Worm (Caenorhabditis elegans) whole organism, L4 larva: ENCODE data around the gene sfxn-1.2.

Source experiments
- F49E8.2 ChIP-seq: sonication (generic microtip); optimal IDR thresholded peaks from 2 replicates; lab custom pipeline; 2016; ENCODE audit warnings: missing compliant biosample characterization, mild to moderate bottlenecking, missing genetic modification characterization, borderline replicate concordance
- T20F7.1 ChIP-seq: fragments of 200-800 bp; sonication (Bioruptor generic); optimal IDR thresholded peaks from 2 replicates; lab custom pipeline; 2018; ENCODE audit warnings: mild to moderate bottlenecking, missing genetic modification characterization, missing compliant biosample characterization
- ZK337.2 ChIP-seq: fragments of 200-800 bp; sonication (Bioruptor generic); IDR thresholded peaks from 2 replicates; pipeline ENCODE4 v1.3.6; 2022; ENCODE audit warnings: missing genetic modification reagents, missing genetic modification characterization, missing compliant biosample characterization
- ZK546.5 ChIP-seq, 2 experiments: sonication (generic microtip); optimal IDR thresholded peaks; 2 replicates each; lab custom pipeline; 2017; ENCODE audit warnings: missing biosample characterization in 2 of 2, missing genetic modification characterization in 2 of 2
- ama-1 ChIP-seq: fragments of 150-350 bp; optimal IDR thresholded peaks from 2 replicates; lab custom pipeline; 2014; ENCODE audit warnings: inconsistent platforms, mixed read lengths
- attf-4 ChIP-seq: sonication (generic microtip); optimal IDR thresholded peaks from 3 replicates; lab custom pipeline; 2017; ENCODE audit warnings: missing biosample characterization, missing genetic modification characterization
- ceh-82 ChIP-seq: sonication (generic microtip); optimal IDR thresholded peaks from 2 replicates; lab custom pipeline; 2017; ENCODE audit warnings: missing biosample characterization, missing genetic modification characterization
- duxl-1 ChIP-seq: sonication (generic microtip); optimal IDR thresholded peaks from 2 replicates; lab custom pipeline; 2016; ENCODE audit warnings: mild to moderate bottlenecking, missing genetic modification characterization, moderate library complexity, missing compliant biosample characterization; ENCODE audit not compliant: poor library complexity
- dve-1 ChIP-seq: sonication (generic microtip); optimal IDR thresholded peaks from 2 replicates; lab custom pipeline; 2017; ENCODE audit warnings: antibody characterized with exemption, mild to moderate bottlenecking, missing genetic modification characterization, missing compliant biosample characterization; ENCODE audit not compliant: insufficient read depth
- egl-43 ChIP-seq: fragments of 200-800 bp; sonication (Bioruptor generic); IDR thresholded peaks from 2 replicates; pipeline ENCODE4 v1.3.6; 2022; ENCODE audit warnings: missing genetic modification reagents, missing genetic modification characterization, missing compliant biosample characterization
- lin-13 ChIP-seq: fragments of 150-350 bp; optimal IDR thresholded peaks from 2 replicates; lab custom pipeline; 2014; ENCODE audit warnings: missing biosample characterization, missing genetic modification reagents, missing genetic modification characterization
- lin-15B ChIP-seq: fragments of 150-350 bp; sonication (generic microtip); optimal IDR thresholded peaks from 3 replicates; lab custom pipeline; 2014; ENCODE audit warnings: missing biosample characterization, missing genetic modification characterization
- lin-38 ChIP-seq: fragments of 200-800 bp; sonication (Bioruptor generic); IDR thresholded peaks from 2 replicates; pipeline ENCODE4 v1.3.6; 2022; ENCODE audit warnings: missing genetic modification reagents, missing genetic modification characterization, missing compliant biosample characterization
- lsy-2 ChIP-seq, 2 experiments: fragments of 150-350 bp in 1 of 2; sonication (generic microtip) in 1 of 2; optimal IDR thresholded peaks; 2 replicates each; lab custom pipeline; 2014 to 2017; ENCODE audit warnings: missing biosample characterization in 2 of 2, missing genetic modification characterization in 2 of 2
- mep-1 ChIP-seq: fragments of 150-350 bp; sonication (generic microtip); optimal IDR thresholded peaks from 3 replicates; lab custom pipeline; 2014; ENCODE audit warnings: missing biosample characterization, missing genetic modification characterization
- mes-2 ChIP-seq: sonication (generic microtip); optimal IDR thresholded peaks from 2 replicates; lab custom pipeline; 2016; ENCODE audit warnings: missing genotype, mild to moderate bottlenecking, missing genetic modification characterization, missing compliant biosample characterization; ENCODE audit not compliant: poor library complexity, severe bottlenecking
- mxl-2 ChIP-seq: fragments of 200-800 bp; sonication (Bioruptor generic); conservative IDR thresholded peaks from 2 replicates; pipeline ENCODE4 v1.3.6; 2022; ENCODE audit warnings: missing genetic modification reagents, missing genetic modification characterization, missing compliant biosample characterization
- nhr-11 ChIP-seq: fragments of 150-350 bp; optimal IDR thresholded peaks from 2 replicates; lab custom pipeline; 2014; ENCODE audit warnings: missing biosample characterization, missing genetic modification characterization
- nhr-28 ChIP-seq: fragments of 150-350 bp; optimal IDR thresholded peaks from 2 replicates; lab custom pipeline; 2014; ENCODE audit warnings: missing biosample characterization, missing genetic modification characterization
- pqm-1 ChIP-seq: sonication (generic microtip); optimal IDR thresholded peaks from 2 replicates; lab custom pipeline; 2017; ENCODE audit warnings: missing biosample characterization, missing genetic modification characterization

Gene sfxn-1.2

DNA sequence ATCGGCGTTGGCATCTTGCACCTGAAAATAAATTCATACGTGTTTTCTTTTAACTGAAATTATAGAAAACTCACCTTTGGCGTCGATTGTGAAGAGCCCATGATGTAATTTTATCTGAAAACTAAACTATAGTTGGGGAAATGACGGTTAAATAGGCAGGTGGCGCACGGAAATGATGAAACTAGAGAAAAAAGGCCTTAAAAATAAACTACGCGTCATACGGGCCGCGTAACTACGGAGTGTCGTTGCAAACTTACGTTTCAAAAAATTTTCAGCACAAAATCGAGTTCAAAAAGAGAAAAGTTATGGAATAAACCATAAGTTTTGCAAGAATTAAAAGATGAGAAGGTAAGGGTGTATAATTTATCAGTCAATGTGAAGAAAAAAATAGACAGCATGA lies 50.4 kb downstream of the sfxn-1.2 start, which contains the start of gene cchl-1:
TSS of gene cchl-1 (minus strand) at position 114 of the 400 bp plus-strand sequence.
- TF ChIP-seq mep-1 (tag; lab: Kevin White, UChicago): peak; percentile 48
- TF ChIP-seq F49E8.2 (tag; lab: Kevin White, UChicago): peak; percentile 2
- peak; percentile 2 for TF ChIP-seq lin-13
- TF ChIP-seq ZK337.2 (GFP tag; lab: Robert Waterston, UW): no peak
- TF ChIP-seq nhr-28 (tag; lab: Kevin White, UChicago): peak; percentile 18
- no peak for TF ChIP-seq attf-4
- peak; percentile 12 for TF ChIP-seq dve-1 (tag; lab: Kevin White, UChicago)
- peak; percentile 92 for TF ChIP-seq T20F7.1 (GFP tag; lab: Kevin White, UChicago)
- peak in 1 of 2 experiments; percentile 35 for TF ChIP-seq lsy-2 (tag; optimal IDR thresholded peaks at IDR 0.05; lab: Kevin White, UChicago)
- TF ChIP-seq nhr-11: no peak
- TF ChIP-seq mes-2: peak; percentile 43
- peak; percentile 53 for TF ChIP-seq lin-38 (GFP tag; lab: Robert Waterston, UW)
- no peak for TF ChIP-seq duxl-1
- no peak for TF ChIP-seq pqm-1
- no peak for TF ChIP-seq lin-15B (tag; lab: Kevin White, UChicago)
- TF ChIP-seq ceh-82 (tag; lab: Kevin White, UChicago): no peak

DNA sequence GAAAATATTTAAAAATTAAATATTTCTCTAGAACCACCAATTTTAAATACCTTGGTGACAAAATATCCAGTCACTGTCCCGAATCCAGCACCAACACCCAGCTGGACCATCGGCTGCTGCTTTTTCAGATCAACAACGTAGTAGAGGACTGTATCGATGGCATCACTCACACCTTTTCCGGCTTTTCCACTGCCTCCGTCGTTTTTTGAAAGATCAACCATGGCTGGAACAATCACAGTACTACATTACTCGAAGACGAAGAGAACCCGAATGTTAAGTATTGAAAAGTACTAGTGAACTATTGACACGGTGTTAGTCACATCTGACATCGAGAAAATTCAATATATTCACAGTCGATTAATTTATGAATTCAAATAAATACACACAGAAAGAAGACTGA lies 51.3 kb downstream of the sfxn-1.2 start, which contains the start of gene fndc-1:
TSS of gene fndc-1 (minus strand) at position 227 of the 400 bp plus-strand sequence.
- TF ChIP-seq lin-38 (GFP tag; lab: Robert Waterston, UW) (peak; percentile 58), ama-1 (peak; percentile 76), ZK546.5 (tag; optimal IDR thresholded peaks at IDR 0.05; lab: Kevin White, UChicago) (no peak), mxl-2 (GFP tag; lab: Robert Waterston, UW) (0 out of 2 replicates have a peak, but pooled peaks have one; percentile 29), egl-43 (GFP tag; lab: Robert Waterston, UW) (0 out of 2 replicates have a peak, but pooled peaks have one; percentile 43)
